Worm (Caenorhabditis elegans): Measurements from ENCODE around the gene daf-9.

ce11 chrX:6162037-6162436 is 34.7 kb upstream of the daf-9 start:
- TF ChIP-seq aly-1 (tag; optimal IDR thresholded peaks at IDR 0.05) (no peak), ama-1 (optimal IDR thresholded peaks at IDR 0.05) (no peak), hmg-4 (GFP tag; optimal IDR thresholded peaks at IDR 0.05) (no peak), flt-1 (GFP tag; IDR thresholded peaks at IDR 0.05) (no peak), tra-4 (tag; optimal IDR thresholded peaks at IDR 0.05) (no peak)
